Worm (Caenorhabditis elegans) whole organism, young adult: ENCODE data around the gene Y116A8C.44.

ENCODE experiments used
- B0019.2 ChIP-seq: fragments of 200-800 bp; sonication (Bioruptor generic); conservative IDR thresholded peaks from 2 replicates; pipeline ENCODE4 v1.3.6; 2022; ENCODE audit warnings: missing genetic modification reagents, missing genetic modification characterization, missing compliant biosample characterization
- D2030.7 ChIP-seq: fragments of 200-800 bp; sonication (Bioruptor generic); IDR thresholded peaks from 2 replicates; pipeline ENCODE4 v1.3.6; 2022; ENCODE audit warnings: missing genetic modification reagents, missing genetic modification characterization, missing compliant biosample characterization
- F10E7.11 ChIP-seq: sonication (generic microtip); optimal IDR thresholded peaks from 2 replicates; lab custom pipeline; 2017; ENCODE audit warnings: mild to moderate bottlenecking, missing genetic modification characterization, moderate library complexity, missing compliant biosample characterization
- F22D6.2 ChIP-seq: sonication (generic microtip); optimal IDR thresholded peaks from 2 replicates; lab custom pipeline; 2016; ENCODE audit warnings: mild to moderate bottlenecking, missing genetic modification characterization, missing compliant biosample characterization
- F33H1.4 ChIP-seq: fragments of 200-800 bp; sonication (Bioruptor generic); IDR thresholded peaks from 2 replicates; pipeline ENCODE4 v1.3.6; 2022; ENCODE audit warnings: missing genetic modification reagents, missing genetic modification characterization, missing compliant biosample characterization
- F37B4.10 ChIP-seq: fragments of 200-800 bp; sonication (Bioruptor generic); IDR thresholded peaks from 2 replicates; pipeline ENCODE4 v1.3.6; 2022; ENCODE audit warnings: missing genetic modification characterization, missing compliant biosample characterization
- F52B5.7 ChIP-seq: sonication (generic microtip); optimal IDR thresholded peaks from 2 replicates; lab custom pipeline; 2016; ENCODE audit warnings: mild to moderate bottlenecking, missing genetic modification characterization, missing compliant biosample characterization
- K11D2.4 ChIP-seq: fragments of 200-800 bp; sonication (Bioruptor generic); IDR thresholded peaks from 2 replicates; pipeline ENCODE4 v1.3.6; 2022; ENCODE audit warnings: missing genetic modification reagents, missing genetic modification characterization, missing compliant biosample characterization
- K12H6.12 ChIP-seq: fragments of 200-800 bp; sonication (Bioruptor generic); optimal IDR thresholded peaks from 2 replicates; lab custom pipeline; 2018; ENCODE audit warnings: mild to moderate bottlenecking, missing genetic modification characterization, missing compliant biosample characterization
- T07F8.4 ChIP-seq: sonication (generic microtip); optimal IDR thresholded peaks from 2 replicates; lab custom pipeline; 2016; ENCODE audit warnings: mild to moderate bottlenecking, missing genetic modification characterization, moderate library complexity, missing compliant biosample characterization
- T26A5.8 ChIP-seq: sonication (generic microtip); optimal IDR thresholded peaks from 2 replicates; lab custom pipeline; 2016; ENCODE audit warnings: missing genetic modification characterization, missing compliant biosample characterization
- Y56A3A.18 ChIP-seq: fragments of 200-800 bp; sonication (Bioruptor generic); IDR thresholded peaks from 2 replicates; pipeline ENCODE4 v1.3.6; 2022; ENCODE audit warnings: missing genetic modification reagents, missing genetic modification characterization, missing compliant biosample characterization
- ZK185.1 ChIP-seq: sonication (generic microtip); optimal IDR thresholded peaks from 2 replicates; lab custom pipeline; 2016; ENCODE audit warnings: mild to moderate bottlenecking, missing genetic modification characterization, missing compliant biosample characterization; ENCODE audit not compliant: poor library complexity, severe bottlenecking
- ama-1 ChIP-seq, 3 experiments: fragments of 150-350 bp in 1 of 3; sonication (generic microtip) in 2 of 3; optimal IDR thresholded peaks; 2 replicates each; lab custom pipeline; 2014 to 2018; ENCODE audit warnings: missing biosample characterization in 2 of 3, missing genetic modification characterization in 2 of 3, missing genetic modification reagents in 2 of 3
- attf-5 ChIP-seq: fragments of 200-800 bp; sonication (Bioruptor generic); optimal IDR thresholded peaks from 2 replicates; lab custom pipeline; 2018; ENCODE audit warnings: mild to moderate bottlenecking, missing genetic modification characterization, missing compliant biosample characterization
- attf-6 ChIP-seq: fragments of 200-800 bp; sonication (Bioruptor generic); IDR thresholded peaks from 2 replicates; pipeline ENCODE4 v1.3.6; 2022; ENCODE audit warnings: missing genetic modification reagents, missing genetic modification characterization, missing compliant biosample characterization
- cebp-1 ChIP-seq, 2 experiments: fragments of 200-800 bp in 1 of 2; sonication (Bioruptor generic) in 1 of 2; sonication (generic microtip) in 1 of 2; IDR thresholded peaks in 1 of 2; optimal IDR thresholded peaks in 1 of 2; 2 replicates each; pipeline versions ENCODE4 v1.3.6 to Lab custom; 2017 to 2022; ENCODE audit warnings: missing compliant biosample characterization in 2 of 2, missing genetic modification characterization in 2 of 2, mild to moderate bottlenecking in 1 of 2, missing genetic modification reagents in 1 of 2, moderate library complexity in 1 of 2
- ceh-100 ChIP-seq: fragments of 200-800 bp; sonication (Bioruptor generic); IDR thresholded peaks from 2 replicates; pipeline ENCODE4 v1.3.6; 2022; ENCODE audit warnings: missing genetic modification reagents, missing genetic modification characterization, missing compliant biosample characterization
- ceh-40 ChIP-seq: fragments of 200-800 bp; sonication (Bioruptor generic); IDR thresholded peaks from 2 replicates; pipeline ENCODE4 v1.3.6; 2022; ENCODE audit warnings: missing genetic modification characterization, missing compliant biosample characterization
- die-1 ChIP-seq: sonication (generic microtip); optimal IDR thresholded peaks from 2 replicates; lab custom pipeline; 2016; ENCODE audit warnings: missing genotype, mild to moderate bottlenecking, missing genetic modification characterization, missing compliant biosample characterization
- dox-1 ChIP-seq: fragments of 200-800 bp; sonication (Bioruptor generic); IDR thresholded peaks from 2 replicates; pipeline ENCODE4 v1.3.6; 2022; ENCODE audit warnings: missing genetic modification reagents, missing genetic modification characterization, missing compliant biosample characterization
- dpl-1 ChIP-seq: fragments of 150-350 bp; optimal IDR thresholded peaks from 2 replicates; lab custom pipeline; 2014; ENCODE audit warnings: missing biosample characterization, missing genetic modification reagents, missing genetic modification characterization
- efl-1 ChIP-seq: fragments of 150-350 bp; optimal IDR thresholded peaks from 2 replicates; lab custom pipeline; 2014; ENCODE audit warnings: missing biosample characterization, missing genetic modification reagents, missing genetic modification characterization
- egl-44 ChIP-seq: fragments of 200-800 bp; sonication (Bioruptor generic); IDR thresholded peaks from 2 replicates; pipeline ENCODE4 v1.3.6; 2022; ENCODE audit warnings: missing genetic modification reagents, missing genetic modification characterization, missing compliant biosample characterization
- ekl-4 ChIP-seq: fragments of 200-800 bp; sonication (Bioruptor generic); IDR thresholded peaks from 2 replicates; pipeline ENCODE4 v1.3.6; 2022; ENCODE audit warnings: missing genetic modification reagents, missing genetic modification characterization, missing compliant biosample characterization
- hmg-1.2 ChIP-seq: fragments of 200-800 bp; sonication (Bioruptor generic); IDR thresholded peaks from 2 replicates; pipeline ENCODE4 v1.3.6; 2022; ENCODE audit warnings: missing genetic modification reagents, missing genetic modification characterization, missing compliant biosample characterization
- let-526 ChIP-seq: fragments of 200-800 bp; sonication (Bioruptor generic); IDR thresholded peaks from 2 replicates; pipeline ENCODE4 v1.3.6; 2022; ENCODE audit warnings: missing genetic modification reagents, missing genetic modification characterization, missing compliant biosample characterization
- let-607 ChIP-seq, 2 experiments: fragments of 200-800 bp in 1 of 2; sonication (Bioruptor generic) in 1 of 2; sonication (generic microtip) in 1 of 2; optimal IDR thresholded peaks; 2 replicates each; lab custom pipeline; 2016 to 2018; ENCODE audit warnings: mild to moderate bottlenecking in 2 of 2, missing compliant biosample characterization in 2 of 2, missing genetic modification characterization in 2 of 2, moderate library complexity in 2 of 2, missing genotype in 1 of 2
- lin-26 ChIP-seq: fragments of 200-800 bp; sonication (Bioruptor generic); IDR thresholded peaks from 2 replicates; pipeline ENCODE4 v1.3.6; 2022; ENCODE audit warnings: missing genetic modification reagents, missing genetic modification characterization, missing compliant biosample characterization
- mcd-1 ChIP-seq: fragments of 200-800 bp; sonication (Bioruptor generic); IDR thresholded peaks from 2 replicates; pipeline ENCODE4 v1.3.6; 2022; ENCODE audit warnings: missing genetic modification reagents, missing genetic modification characterization, missing compliant biosample characterization
- mes-4 ChIP-seq: sonication (generic microtip); optimal IDR thresholded peaks from 2 replicates; lab custom pipeline; 2016; ENCODE audit warnings: missing genotype, missing genetic modification characterization, missing compliant biosample characterization
- mxl-1 ChIP-seq: sonication (generic microtip); optimal IDR thresholded peaks from 2 replicates; lab custom pipeline; 2016; ENCODE audit warnings: missing genetic modification characterization, missing compliant biosample characterization
- nfya-1 ChIP-seq: sonication (generic microtip); optimal IDR thresholded peaks from 2 replicates; lab custom pipeline; 2017; ENCODE audit warnings: antibody characterized with exemption, missing compliant biosample characterization, missing genetic modification characterization, borderline replicate concordance; ENCODE audit not compliant: insufficient read depth
- nfya-2 ChIP-seq: fragments of 200-800 bp; sonication (Bioruptor generic); IDR thresholded peaks from 2 replicates; pipeline ENCODE4 v1.3.6; 2022; ENCODE audit warnings: missing genetic modification reagents, missing genetic modification characterization, missing compliant biosample characterization
- nhr-120 ChIP-seq: fragments of 200-800 bp; sonication (Bioruptor generic); IDR thresholded peaks from 2 replicates; pipeline ENCODE4 v1.3.6; 2022; ENCODE audit warnings: missing genetic modification characterization, missing compliant biosample characterization
- nhr-27 ChIP-seq: fragments of 200-800 bp; sonication (Bioruptor generic); optimal IDR thresholded peaks from 2 replicates; lab custom pipeline; 2018; ENCODE audit warnings: mild to moderate bottlenecking, missing genetic modification characterization, moderate library complexity, missing compliant biosample characterization
- nhr-90 ChIP-seq: sonication (generic microtip); optimal IDR thresholded peaks from 2 replicates; lab custom pipeline; 2016; ENCODE audit warnings: missing genotype, mild to moderate bottlenecking, missing genetic modification characterization, missing compliant biosample characterization
- pha-4 ChIP-seq: fragments of 150-350 bp; sonication (generic microtip); optimal IDR thresholded peaks from 2 replicates; lab custom pipeline; 2014; ENCODE audit warnings: missing biosample characterization, missing genetic modification reagents, missing genetic modification characterization
- sea-2 ChIP-seq: fragments of 200-800 bp; sonication (Bioruptor generic); IDR thresholded peaks from 2 replicates; pipeline ENCODE4 v1.3.6; 2022; ENCODE audit warnings: missing genetic modification characterization, missing compliant biosample characterization
- snpc-1.3 ChIP-seq: sonication (generic microtip); optimal IDR thresholded peaks from 2 replicates; lab custom pipeline; 2017; ENCODE audit warnings: missing genetic modification characterization, mild to moderate bottlenecking, missing compliant biosample characterization, antibody characterized with exemption, moderate library complexity, missing genotype, missing genetic modification reagents; ENCODE audit not compliant: insufficient read depth
- tbp1 ChIP-seq: fragments of 200-800 bp; sonication (Bioruptor generic); optimal IDR thresholded peaks from 2 replicates; lab custom pipeline; 2018; ENCODE audit warnings: mild to moderate bottlenecking, missing genetic modification characterization, missing compliant biosample characterization
- unc-62 ChIP-seq: fragments of 150-350 bp; optimal IDR thresholded peaks from 2 replicates; lab custom pipeline; 2014; ENCODE audit warnings: missing biosample characterization, missing genetic modification reagents, missing genetic modification characterization
- zfh-2 ChIP-seq: fragments of 200-800 bp; sonication (Bioruptor generic); conservative IDR thresholded peaks from 2 replicates; pipeline ENCODE4 v1.3.6; 2022; ENCODE audit warnings: missing genetic modification reagents, missing genetic modification characterization, missing compliant biosample characterization
- ztf-18 ChIP-seq: sonication (generic microtip); optimal IDR thresholded peaks from 2 replicates; lab custom pipeline; 2016; ENCODE audit warnings: missing genotype, mild to moderate bottlenecking, missing genetic modification characterization, missing compliant biosample characterization
- ztf-26 ChIP-seq: sonication (generic microtip); optimal IDR thresholded peaks from 2 replicates; lab custom pipeline; 2017; ENCODE audit warnings: missing genetic modification characterization, missing compliant biosample characterization
- ztf-3 ChIP-seq: fragments of 200-800 bp; sonication (Bioruptor generic); optimal IDR thresholded peaks from 2 replicates; lab custom pipeline; 2018; ENCODE audit warnings: mild to moderate bottlenecking, missing genetic modification characterization, missing compliant biosample characterization

Y116A8C.44 gene

DNA sequence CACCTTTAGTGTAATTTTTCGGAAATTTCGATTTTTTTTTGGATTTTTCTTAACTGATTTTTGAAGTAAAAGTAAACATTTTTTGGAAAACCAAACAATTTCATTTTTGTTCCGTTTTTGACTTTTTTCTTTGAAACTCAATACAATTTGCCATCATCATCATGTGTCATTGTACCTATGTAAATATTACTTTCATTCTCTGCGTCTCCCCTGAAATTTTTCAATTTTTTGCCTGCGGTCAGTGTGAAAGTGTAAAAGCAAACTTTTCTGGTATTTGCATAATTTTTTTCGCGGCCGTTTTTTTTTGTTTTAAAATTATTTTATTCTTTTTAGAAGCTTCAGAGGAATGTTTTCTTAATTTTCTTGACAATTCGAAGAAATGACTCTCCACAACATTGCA lies 35.8 kb upstream of the Y116A8C.44 start, which contains the start of gene Y116A8C.29:
Y116A8C.29 (plus strand) TSS at position 328 of the 400 bp plus-strand sequence.
- TF ChIP-seq pha-4 (tag; lab: Kevin White, UChicago) = peak; percentile 36
- no peak for TF ChIP-seq ceh-40 (GFP tag; lab: Robert Waterston, UW)
- TF ChIP-seq K11D2.4 (GFP tag; lab: Robert Waterston, UW) = no peak
- TF ChIP-seq F10E7.11 (tag; lab: Kevin White, UChicago) = no peak
- no peak for TF ChIP-seq dpl-1
- no peak for TF ChIP-seq snpc-1.3
- TF ChIP-seq ekl-4 (GFP tag; lab: Robert Waterston, UW) = no peak
- TF ChIP-seq nfya-2 = no peak
- no peak for TF ChIP-seq let-607 (tag; optimal IDR thresholded peaks at IDR 0.05; lab: Kevin White, UChicago)
- TF ChIP-seq unc-62 (GFP tag; lab: Kevin White, UChicago) = no peak
- no peak for TF ChIP-seq efl-1 (GFP tag; lab: Kevin White, UChicago)
- TF ChIP-seq F37B4.10 (GFP tag; lab: Robert Waterston, UW) = no peak
- peak; percentile 7; the same call in 1 of the 2 replicates for TF ChIP-seq hmg-1.2 (GFP tag; lab: Robert Waterston, UW)

DNA sequence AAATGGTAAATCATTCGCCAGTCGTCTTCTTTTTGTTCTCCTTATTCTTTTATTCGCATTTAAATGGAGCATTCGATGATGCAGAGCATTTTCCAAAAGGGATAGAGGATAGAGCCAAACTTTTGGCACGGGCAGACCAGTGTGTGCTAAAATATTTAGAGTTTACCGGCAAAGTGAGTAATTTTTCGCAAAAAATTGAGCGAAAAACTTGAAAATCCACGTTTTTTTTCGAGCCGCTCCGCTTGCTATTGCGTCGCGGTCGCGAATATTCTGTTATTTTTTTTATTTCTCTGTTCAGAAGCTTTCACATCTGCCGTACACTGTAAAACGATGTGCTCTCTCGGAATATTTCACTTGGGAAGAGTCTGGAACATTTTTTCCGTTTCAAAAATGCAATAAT lies 30.9 kb upstream of the Y116A8C.44 start, which contains the start of gene Y116A8C.43:
Y116A8C.43 (plus strand) TSS at position 3 of the 400 bp plus-strand sequence.
- TF ChIP-seq egl-44 (GFP tag; lab: Robert Waterston, UW) (no peak), snpc-1.3 (no peak), zfh-2 (GFP tag; lab: Robert Waterston, UW) (no peak), ama-1 (optimal IDR thresholded peaks at IDR 0.05; lab: Kevin White, UChicago) (no peak), ama-1 (GFP tag; optimal IDR thresholded peaks at IDR 0.05; lab: Kevin White, UChicago) (no peak), lin-26 (GFP tag; lab: Robert Waterston, UW) (no peak), ceh-100 (GFP tag; lab: Robert Waterston, UW) (peak; percentile 26), cebp-1 (GFP tag; IDR thresholded peaks at IDR 0.05; lab: Robert Waterston, UW) (no peak), cebp-1 (tag; optimal IDR thresholded peaks at IDR 0.05; lab: Kevin White, UChicago) (peak; percentile 12), nhr-90 (tag; lab: Kevin White, UChicago) (no peak), ztf-26 (tag; lab: Kevin White, UChicago) (no peak), tbp1 (peak; percentile 44), D2030.7 (GFP tag; lab: Robert Waterston, UW) (0 out of 2 replicates have a peak, but pooled peaks have one; percentile 39), B0019.2 (GFP tag; lab: Robert Waterston, UW) (no peak), mxl-1 (tag; lab: Kevin White, UChicago) (peak; percentile 17), F22D6.2 (tag; lab: Kevin White, UChicago) (no peak), mes-4 (tag; lab: Kevin White, UChicago) (peak; percentile 31), Y56A3A.18 (0 out of 2 replicates have a peak, but pooled peaks have one; percentile 53), K12H6.12 (tag; lab: Kevin White, UChicago) (no peak), attf-6 (peak; percentile 92), F10E7.11 (tag; lab: Kevin White, UChicago) (peak; percentile 5), die-1 (tag; lab: Kevin White, UChicago) (peak; percentile 34), T26A5.8 (tag; lab: Kevin White, UChicago) (no peak), nfya-1 (tag; lab: Kevin White, UChicago) (no peak), T07F8.4 (tag; lab: Kevin White, UChicago) (no peak), F52B5.7 (tag; lab: Kevin White, UChicago) (peak; percentile 39), mcd-1 (no peak), unc-62 (GFP tag; lab: Kevin White, UChicago) (no peak), nfya-2 (no peak), F33H1.4 (no peak), ztf-18 (peak; percentile 26), let-607 (tag; optimal IDR thresholded peaks at IDR 0.05; lab: Kevin White, UChicago) (no peak), nhr-120 (GFP tag; lab: Robert Waterston, UW) (no peak), nhr-27 (tag; lab: Kevin White, UChicago) (peak; percentile 8), ZK185.1 (tag; lab: Kevin White, UChicago) (no peak), dox-1 (no peak), let-526 (GFP tag; lab: Robert Waterston, UW) (no peak), sea-2 (GFP tag; lab: Robert Waterston, UW) (no peak), ztf-3 (no peak), attf-5 (GFP tag; lab: Kevin White, UChicago) (peak; percentile 18)
